Worm (Caenorhabditis elegans) whole organism, L1 larva: Measurements from ENCODE around the gene H20J04.1.
A peak's percentile ranks its signal among the peaks of the same experiment; 100 is the strongest.

Experiments
- C04F5.9 ChIP-seq: sonication (generic microtip); optimal IDR thresholded peaks from 2 replicates; lab custom pipeline; 2016; ENCODE audit warnings: missing genetic modification characterization, missing compliant biosample characterization
- C16A3.4 ChIP-seq: fragments of 150-350 bp; optimal IDR thresholded peaks from 2 replicates; lab custom pipeline; 2014; ENCODE audit warnings: missing biosample characterization, missing genetic modification characterization
- C34B4.2 ChIP-seq: sonication (generic microtip); optimal IDR thresholded peaks from 2 replicates; lab custom pipeline; 2017; ENCODE audit warnings: mild to moderate bottlenecking, missing genetic modification characterization, missing compliant biosample characterization
- F16B12.6 ChIP-seq: fragments of 150-350 bp; optimal IDR thresholded peaks from 2 replicates; lab custom pipeline; 2014; ENCODE audit warnings: missing biosample characterization, missing genetic modification characterization
- Y116A8C.19 ChIP-seq: sonication (generic microtip); optimal IDR thresholded peaks from 2 replicates; lab custom pipeline; 2016; ENCODE audit warnings: missing compliant biosample characterization, missing genetic modification characterization, borderline replicate concordance
- aha-1 ChIP-seq: fragments of 150-350 bp; optimal IDR thresholded peaks from 2 replicates; lab custom pipeline; 2014; ENCODE audit warnings: missing biosample characterization, missing genetic modification characterization
- alr-1 ChIP-seq: fragments of 200-800 bp; sonication (Bioruptor generic); optimal IDR thresholded peaks from 2 replicates; lab custom pipeline; 2018; ENCODE audit warnings: borderline replicate concordance, mild to moderate bottlenecking, missing genetic modification characterization, missing compliant biosample characterization
- blmp-1 ChIP-seq: fragments of 150-350 bp; optimal IDR thresholded peaks from 2 replicates; lab custom pipeline; 2014; ENCODE audit warnings: missing biosample characterization, missing genetic modification characterization
- ceh-8 ChIP-seq: fragments of 200-800 bp; sonication (Bioruptor generic); optimal IDR thresholded peaks from 2 replicates; lab custom pipeline; 2018; ENCODE audit warnings: mild to moderate bottlenecking, missing genetic modification characterization, moderate library complexity, missing compliant biosample characterization
- ceh-90 ChIP-seq: sonication (generic microtip); optimal IDR thresholded peaks from 2 replicates; lab custom pipeline; 2016; ENCODE audit warnings: missing genetic modification characterization, missing compliant biosample characterization
- dpl-1 ChIP-seq, 3 experiments: fragments of 150-350 bp in 2 of 3; sonication (generic microtip) in 1 of 3; optimal IDR thresholded peaks; 2 replicates each; lab custom pipeline; 2014 to 2017; ENCODE audit warnings: missing biosample characterization in 3 of 3, missing genetic modification characterization in 3 of 3, missing genetic modification reagents in 3 of 3
- dsc-1 ChIP-seq: sonication (generic microtip); optimal IDR thresholded peaks from 2 replicates; lab custom pipeline; 2016; ENCODE audit warnings: mild to moderate bottlenecking, missing genetic modification characterization, missing compliant biosample characterization
- efl-1 ChIP-seq, 4 experiments: fragments of 150-350 bp; optimal IDR thresholded peaks in 3 of 4; peaks in 1 of 4; 1 replicate in 1 of 4; 2 replicates in 3 of 4; lab custom pipeline; 2014; ENCODE audit warnings: missing biosample characterization in 2 of 4, missing genetic modification characterization in 2 of 4, missing genetic modification reagents in 2 of 4
- ets-5 ChIP-seq: fragments of 200-800 bp; sonication (Bioruptor generic); IDR thresholded peaks from 2 replicates; pipeline ENCODE4 v1.3.6; 2022; ENCODE audit warnings: missing genetic modification characterization, missing compliant biosample characterization
- fkh-4 ChIP-seq: sonication (generic microtip); optimal IDR thresholded peaks from 2 replicates; lab custom pipeline; 2016; ENCODE audit warnings: missing compliant biosample characterization, missing genetic modification characterization, borderline replicate concordance
- hlh-17 ChIP-seq: fragments of 200-800 bp; sonication (Bioruptor generic); optimal IDR thresholded peaks from 2 replicates; lab custom pipeline; 2018; ENCODE audit warnings: missing genetic modification characterization, mild to moderate bottlenecking, missing compliant biosample characterization, moderate library complexity, borderline replicate concordance
- hlh-4 ChIP-seq: sonication (generic microtip); optimal IDR thresholded peaks from 2 replicates; lab custom pipeline; 2016; ENCODE audit warnings: mild to moderate bottlenecking, missing genetic modification characterization, missing compliant biosample characterization
- hpl-2 ChIP-seq: fragments of 150-350 bp; optimal IDR thresholded peaks from 2 replicates; lab custom pipeline; 2014; ENCODE audit warnings: missing biosample characterization, missing genetic modification reagents, missing genetic modification characterization
- irx-1 ChIP-seq: sonication (generic microtip); optimal IDR thresholded peaks from 2 replicates; lab custom pipeline; 2016; ENCODE audit warnings: missing genetic modification characterization, missing compliant biosample characterization
- jun-1 ChIP-seq: fragments of 150-350 bp; optimal IDR thresholded peaks from 2 replicates; lab custom pipeline; 2014; ENCODE audit warnings: missing biosample characterization, missing genetic modification reagents, missing genetic modification characterization
- lin-13 ChIP-seq: fragments of 150-350 bp; optimal IDR thresholded peaks from 2 replicates; lab custom pipeline; 2014; ENCODE audit warnings: missing biosample characterization, missing genetic modification reagents, missing genetic modification characterization
- lin-35 ChIP-seq, 2 experiments: fragments of 150-350 bp; optimal IDR thresholded peaks; 2 replicates each; lab custom pipeline; 2014; ENCODE audit warnings: missing biosample characterization in 2 of 2, missing genetic modification characterization in 2 of 2, missing genetic modification reagents in 2 of 2
- lin-39 ChIP-seq: fragments of 150-350 bp; optimal IDR thresholded peaks from 2 replicates; lab custom pipeline; 2014; ENCODE audit warnings: missing biosample characterization, missing genetic modification reagents, missing genetic modification characterization
- lir-3 ChIP-seq: sonication (generic microtip); optimal IDR thresholded peaks from 2 replicates; lab custom pipeline; 2016; ENCODE audit warnings: mild to moderate bottlenecking, missing genetic modification characterization, moderate library complexity, missing compliant biosample characterization; ENCODE audit not compliant: poor library complexity
- lsy-2 ChIP-seq, 2 experiments: fragments of 150-350 bp; optimal IDR thresholded peaks; 2 replicates each; lab custom pipeline; 2014; ENCODE audit warnings: missing biosample characterization in 2 of 2, missing genetic modification characterization in 2 of 2
- mdl-1 ChIP-seq, 2 experiments: fragments of 150-350 bp; optimal IDR thresholded peaks; 2 replicates each; lab custom pipeline; 2014 to 2017; ENCODE audit warnings: missing biosample characterization in 2 of 2, missing genetic modification characterization in 2 of 2, inconsistent platforms in 1 of 2
- mef-2 ChIP-seq: fragments of 150-350 bp; optimal IDR thresholded peaks from 2 replicates; lab custom pipeline; 2014; ENCODE audit warnings: missing biosample characterization, missing genetic modification characterization
- mep-1 ChIP-seq: fragments of 150-350 bp; optimal IDR thresholded peaks from 2 replicates; lab custom pipeline; 2014; ENCODE audit warnings: missing biosample characterization, missing genetic modification characterization
- nhr-20 ChIP-seq: sonication (generic microtip); optimal IDR thresholded peaks from 2 replicates; lab custom pipeline; 2016; ENCODE audit warnings: mild to moderate bottlenecking, missing genetic modification characterization, missing compliant biosample characterization
- nhr-237 ChIP-seq: fragments of 150-350 bp; optimal IDR thresholded peaks from 2 replicates; lab custom pipeline; 2014; ENCODE audit warnings: missing biosample characterization, missing genetic modification characterization
- nhr-47 ChIP-seq: sonication (generic microtip); optimal IDR thresholded peaks from 2 replicates; lab custom pipeline; 2016; ENCODE audit warnings: mild to moderate bottlenecking, missing genetic modification characterization, moderate library complexity, missing compliant biosample characterization
- nhr-84 ChIP-seq: sonication (generic microtip); optimal IDR thresholded peaks from 2 replicates; lab custom pipeline; 2017; ENCODE audit warnings: missing biosample characterization, missing genetic modification characterization
- nhr-85 ChIP-seq: sonication (generic microtip); peaks from one replicate; lab custom pipeline; 2016; ENCODE audit warnings: missing genetic modification characterization, inconsistent platforms, missing compliant biosample characterization
- nhr-90 ChIP-seq: sonication (generic microtip); optimal IDR thresholded peaks from 2 replicates; lab custom pipeline; 2016; ENCODE audit warnings: mild to moderate bottlenecking, missing genetic modification characterization, missing compliant biosample characterization; ENCODE audit not compliant: poor library complexity
- pag-3 ChIP-seq: sonication (generic microtip); optimal IDR thresholded peaks from 2 replicates; lab custom pipeline; 2017; ENCODE audit warnings: missing genetic modification characterization, mild to moderate bottlenecking, missing compliant biosample characterization, antibody characterized with exemption, borderline replicate concordance; ENCODE audit not compliant: insufficient read depth
- pqm-1 ChIP-seq: sonication (generic microtip); optimal IDR thresholded peaks from 3 replicates; lab custom pipeline; 2017; ENCODE audit warnings: missing biosample characterization, missing genetic modification characterization
- rnt-1 ChIP-seq: sonication (generic microtip); optimal IDR thresholded peaks from 2 replicates; lab custom pipeline; 2016; ENCODE audit warnings: mild to moderate bottlenecking, missing genetic modification characterization, moderate library complexity, missing compliant biosample characterization
- swsn-7 ChIP-seq: sonication (generic microtip); optimal IDR thresholded peaks from 2 replicates; lab custom pipeline; 2016; ENCODE audit warnings: missing genetic modification characterization, missing compliant biosample characterization
- tbx-2 ChIP-seq: sonication (generic microtip); optimal IDR thresholded peaks from 2 replicates; lab custom pipeline; 2016; ENCODE audit warnings: missing genetic modification characterization, missing compliant biosample characterization
- unc-130 ChIP-seq: fragments of 150-350 bp; optimal IDR thresholded peaks from 2 replicates; lab custom pipeline; 2017; ENCODE audit warnings: missing biosample characterization, missing genetic modification characterization, inconsistent platforms
- unc-86 ChIP-seq: sonication (generic microtip); optimal IDR thresholded peaks from 2 replicates; lab custom pipeline; 2016; ENCODE audit warnings: missing genetic modification characterization, missing compliant biosample characterization
- vab-15 ChIP-seq: sonication (generic microtip); optimal IDR thresholded peaks from 2 replicates; lab custom pipeline; 2017; ENCODE audit warnings: missing genotype, mild to moderate bottlenecking, missing genetic modification characterization, missing compliant biosample characterization
- xbp-1 ChIP-seq: sonication (generic microtip); optimal IDR thresholded peaks from 2 replicates; lab custom pipeline; 2016; ENCODE audit warnings: missing genetic modification characterization, missing compliant biosample characterization
- ztf-11 ChIP-seq, 2 experiments: sonication (generic microtip); optimal IDR thresholded peaks; 2 replicates each; lab custom pipeline; 2016 to 2017; ENCODE audit warnings: missing genetic modification characterization in 2 of 2, missing biosample characterization in 1 of 2, missing compliant biosample characterization in 1 of 2
- ztf-4 ChIP-seq: fragments of 150-350 bp; optimal IDR thresholded peaks from 2 replicates; lab custom pipeline; 2014; ENCODE audit warnings: missing biosample characterization, missing genetic modification characterization

H20J04.1 gene

DNA sequence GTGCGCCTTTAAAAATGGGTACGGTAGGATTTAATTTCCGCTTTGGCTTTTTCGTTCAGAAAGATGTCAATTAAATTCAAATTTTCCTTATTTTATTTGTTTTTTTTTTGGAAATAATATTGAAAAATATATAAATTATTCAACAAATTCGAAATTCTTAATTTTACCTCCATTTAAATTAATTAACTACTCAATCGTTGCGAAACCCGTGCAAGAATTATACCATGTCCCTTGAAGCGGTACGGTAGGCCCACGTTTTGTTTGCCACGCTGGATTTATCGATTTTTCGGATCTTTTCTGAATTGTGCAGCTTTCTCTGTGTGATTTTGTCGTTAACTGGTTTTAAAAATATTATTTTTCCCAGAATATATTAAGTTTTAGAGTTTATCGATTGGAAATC is 35.0 kb upstream of the H20J04.1 start, which contains the start of gene Y52E8A.2:
Y52E8A.2 (plus strand) TSS at position 382 of the 400 bp plus-strand sequence.
- TF ChIP-seq mep-1 (tag; lab: Kevin White, UChicago) (no peak), efl-1 (optimal IDR thresholded peaks at IDR 0.05; lab: Kevin White, UChicago) (no peak), efl-1 (GFP tag; optimal IDR thresholded peaks at IDR 0.05 in 1 of 2; lab: Kevin White, UChicago) (peak in 1 of 2 experiments; percentile 32)

- no peak for TF ChIP-seq C34B4.2 (tag; lab: Kevin White, UChicago)
- TF ChIP-seq nhr-47 (tag; lab: Kevin White, UChicago): no peak
- no peak for TF ChIP-seq aha-1
- TF ChIP-seq hlh-17 (GFP tag; lab: Kevin White, UChicago): no peak
- TF ChIP-seq irx-1 (tag; lab: Kevin White, UChicago): no peak
- TF ChIP-seq jun-1 (tag; lab: Kevin White, UChicago): no peak
- no peak for TF ChIP-seq ztf-4 (tag; lab: Kevin White, UChicago)
- no peak for TF ChIP-seq pqm-1 (tag; lab: Kevin White, UChicago)
- TF ChIP-seq mdl-1 (tag; optimal IDR thresholded peaks at IDR 0.05; lab: Kevin White, UChicago): no peak
- TF ChIP-seq mef-2 (tag; lab: Kevin White, UChicago): no peak
- no peak for TF ChIP-seq nhr-90
Observed at ce11 chrII:4321766-4322165, 33.6 kb upstream of the H20J04.1 start, which contains the start of gene Y52E8A.1. TSS of gene Y52E8A.1 (plus strand) at chrII:4322066.

ce11 chrII:4322871-4323270 is 32.5 kb upstream of the H20J04.1 start, which contains the start of gene H20J04.6:
TSS of gene H20J04.6 (plus strand) at chrII:4323256.
- TF ChIP-seq vab-15 (tag; lab: Kevin White, UChicago): no peak
- peak; percentile 30 for TF ChIP-seq blmp-1 (tag; lab: Kevin White, UChicago)
- no peak for TF ChIP-seq hpl-2 (GFP tag; lab: Kevin White, UChicago)
- no peak for TF ChIP-seq ceh-90 (tag; lab: Kevin White, UChicago)
- peak; percentile 34 for TF ChIP-seq swsn-7 (tag; lab: Kevin White, UChicago)
- no peak for TF ChIP-seq alr-1
- no peak for TF ChIP-seq C16A3.4
- no peak for TF ChIP-seq ets-5 (GFP tag; lab: Robert Waterston, UW)
- no peak for TF ChIP-seq rnt-1
- no peak for TF ChIP-seq nhr-237
- no peak for TF ChIP-seq nhr-85 (tag; lab: Kevin White, UChicago)
- no peak for TF ChIP-seq ztf-4 (tag; lab: Kevin White, UChicago)
- no peak for TF ChIP-seq nhr-47 (tag; lab: Kevin White, UChicago)
- TF ChIP-seq C04F5.9 (tag; lab: Kevin White, UChicago): peak; percentile 29
- no peak for TF ChIP-seq ceh-8 (GFP tag; lab: Kevin White, UChicago)
- TF ChIP-seq unc-130 (tag; lab: Kevin White, UChicago): peak; percentile 63
- no peak for TF ChIP-seq hlh-4 (tag; lab: Kevin White, UChicago)
- TF ChIP-seq irx-1 (tag; lab: Kevin White, UChicago): peak; percentile 3
- peak; percentile 1 for TF ChIP-seq tbx-2 (tag; lab: Kevin White, UChicago)
- TF ChIP-seq lin-39 (tag; lab: Kevin White, UChicago): no peak
- peak; percentile 24 to 60 (median 44) for TF ChIP-seq dpl-1 (GFP tag; optimal IDR thresholded peaks at IDR 0.05; lab: Kevin White, UChicago)
- no peak for TF ChIP-seq nhr-20
- TF ChIP-seq lir-3: no peak
- TF ChIP-seq nhr-84 (tag; lab: Kevin White, UChicago): no peak
- peak; percentile 88 for TF ChIP-seq F16B12.6 (tag; lab: Kevin White, UChicago)
- no peak for TF ChIP-seq jun-1 (tag; lab: Kevin White, UChicago)
- TF ChIP-seq nhr-90: peak; percentile 16
- TF ChIP-seq lin-13 (GFP tag; lab: Kevin White, UChicago): no peak
- TF ChIP-seq lsy-2 (tag; optimal IDR thresholded peaks at IDR 0.05; lab: Kevin White, UChicago): peak; percentile 48
- no peak for TF ChIP-seq fkh-4 (tag; lab: Kevin White, UChicago)
- peak; percentile 23 to 52 for TF ChIP-seq efl-1 (optimal IDR thresholded peaks at IDR 0.05; lab: Kevin White, UChicago)
- peak; percentile 56 to 94 for TF ChIP-seq efl-1 (GFP tag; optimal IDR thresholded peaks at IDR 0.05 in 1 of 2; lab: Kevin White, UChicago)
- TF ChIP-seq dsc-1 (tag; lab: Kevin White, UChicago): peak; percentile 16
- TF ChIP-seq mep-1 (tag; lab: Kevin White, UChicago): peak; percentile 47
- TF ChIP-seq pag-3: no peak
- no peak for TF ChIP-seq ztf-11 (tag; optimal IDR thresholded peaks at IDR 0.05; lab: Kevin White, UChicago)
- peak; percentile 13 to 30 for TF ChIP-seq lin-35 (GFP tag; optimal IDR thresholded peaks at IDR 0.05; lab: Kevin White, UChicago)
- peak; percentile 7 for TF ChIP-seq unc-86 (tag; lab: Kevin White, UChicago)
- TF ChIP-seq xbp-1 (tag; lab: Kevin White, UChicago): peak; percentile 17
- no peak for TF ChIP-seq Y116A8C.19 (tag; lab: Kevin White, UChicago)
